Fruit fly (Drosophila melanogaster): ENCODE measurements around the gene KLHL18.

DNA sequence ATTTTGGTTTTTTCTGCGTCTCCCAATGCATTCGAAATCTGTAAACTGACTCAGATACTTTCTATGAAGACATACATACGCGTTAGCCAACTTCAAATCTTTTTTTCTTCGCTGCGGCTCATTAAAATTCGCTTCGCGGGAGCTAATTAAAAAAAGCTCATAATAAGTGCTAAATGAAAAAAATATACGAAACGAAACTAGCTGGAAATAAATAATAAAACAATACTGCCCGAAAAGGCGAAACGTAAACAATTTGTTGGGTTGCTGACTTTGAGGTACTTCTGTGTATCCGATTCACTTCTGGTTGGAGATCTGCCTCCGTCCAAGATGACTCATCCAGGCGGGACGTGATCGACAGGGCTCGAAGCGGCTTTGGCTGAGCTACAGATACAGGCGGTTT is 20.2 kb downstream of the KLHL18 start:
- TF ChIP-seq pan (optimal IDR thresholded peaks at IDR 0.05) (no peak), ey (GFP tag; optimal IDR thresholded peaks at IDR 0.05) (no peak), OdsH (GFP tag; optimal IDR thresholded peaks at IDR 0.05) (no peak), dmrt93B (GFP tag; optimal IDR thresholded peaks at IDR 0.05) (no peak), Mio (GFP tag; optimal IDR thresholded peaks at IDR 0.05) (no peak), N (GFP tag; optimal IDR thresholded peaks at IDR 0.05) (no peak), usp (GFP tag; optimal IDR thresholded peaks at IDR 0.05) (no peak)

Data from whole organism, wandering third instar larva.